Worm (Caenorhabditis elegans) whole organism, mixed stage, embryonic: ENCODE results near the gene clec-2.

Source experiments
- M03D4.4 ChIP-seq: sonication (generic microtip); optimal IDR thresholded peaks from 2 replicates; lab custom pipeline; 2017; ENCODE audit warnings: mild to moderate bottlenecking, missing genetic modification characterization, missing compliant biosample characterization
- bed-3 ChIP-seq: fragments of 200-800 bp; sonication (Bioruptor generic); optimal IDR thresholded peaks from 3 replicates; lab custom pipeline; 2018; ENCODE audit warnings: mild to moderate bottlenecking, missing genetic modification characterization, moderate library complexity, missing compliant biosample characterization
- blmp-1 ChIP-seq: fragments of 150-350 bp; optimal IDR thresholded peaks from 2 replicates; lab custom pipeline; 2014; ENCODE audit warnings: missing biosample characterization, missing genetic modification characterization
- ceh-39 ChIP-seq: fragments of 150-350 bp; optimal IDR thresholded peaks from 2 replicates; lab custom pipeline; 2014; ENCODE audit warnings: missing biosample characterization, missing genetic modification characterization
- ceh-43 ChIP-seq: fragments of 200-800 bp; sonication (Bioruptor generic); optimal IDR thresholded peaks from 2 replicates; lab custom pipeline; 2018; ENCODE audit warnings: mild to moderate bottlenecking, missing genetic modification characterization, moderate library complexity, missing compliant biosample characterization
- ceh-83 ChIP-seq: fragments of 200-800 bp; sonication (Bioruptor generic); optimal IDR thresholded peaks from 2 replicates; lab custom pipeline; 2018; ENCODE audit warnings: mild to moderate bottlenecking, missing genetic modification characterization, missing compliant biosample characterization
- ces-1 ChIP-seq: fragments of 150-350 bp; optimal IDR thresholded peaks from 2 replicates; lab custom pipeline; 2014; ENCODE audit warnings: missing biosample characterization, missing genetic modification reagents, missing genetic modification characterization
- cnd-1 ChIP-seq: fragments of 200-800 bp; sonication (Bioruptor generic); optimal IDR thresholded peaks from 2 replicates; lab custom pipeline; 2018; ENCODE audit warnings: mild to moderate bottlenecking, missing genetic modification characterization, missing compliant biosample characterization
- drap-1 ChIP-seq: fragments of 200-800 bp; sonication (Bioruptor generic); optimal IDR thresholded peaks from 3 replicates; lab custom pipeline; 2018; ENCODE audit warnings: mild to moderate bottlenecking, missing genetic modification characterization, missing compliant biosample characterization
- elt-1 ChIP-seq: sonication (generic microtip); optimal IDR thresholded peaks from 2 replicates; lab custom pipeline; 2017; ENCODE audit warnings: missing genetic modification characterization, mild to moderate bottlenecking, missing compliant biosample characterization, antibody characterized with exemption, moderate library complexity, borderline replicate concordance; ENCODE audit not compliant: insufficient read depth
- elt-3 ChIP-seq: fragments of 150-350 bp; optimal IDR thresholded peaks from 2 replicates; lab custom pipeline; 2014; ENCODE audit warnings: missing biosample characterization, missing genetic modification characterization
- flh-1 ChIP-seq: fragments of 200-800 bp; sonication (Bioruptor generic); optimal IDR thresholded peaks from 2 replicates; lab custom pipeline; 2018; ENCODE audit warnings: mild to moderate bottlenecking, missing genetic modification characterization, moderate library complexity, missing compliant biosample characterization
- ham-2 ChIP-seq: fragments of 200-800 bp; sonication (Bioruptor generic); optimal IDR thresholded peaks from 2 replicates; lab custom pipeline; 2018; ENCODE audit warnings: mild to moderate bottlenecking, missing genetic modification characterization, missing compliant biosample characterization
- hlh-1 ChIP-seq: fragments of 150-350 bp; optimal IDR thresholded peaks from 2 replicates; lab custom pipeline; 2014; ENCODE audit warnings: missing biosample characterization, missing genetic modification reagents, missing genetic modification characterization
- lin-32 ChIP-seq: fragments of 200-800 bp; sonication (Bioruptor generic); optimal IDR thresholded peaks from 2 replicates; lab custom pipeline; 2018; ENCODE audit warnings: mild to moderate bottlenecking, missing genetic modification characterization, missing compliant biosample characterization
- lsy-2 ChIP-seq: fragments of 150-350 bp; optimal IDR thresholded peaks from 2 replicates; lab custom pipeline; 2014; ENCODE audit warnings: missing biosample characterization, missing genetic modification characterization
- mab-5 ChIP-seq: fragments of 150-350 bp; optimal IDR thresholded peaks from 2 replicates; lab custom pipeline; 2014; ENCODE audit warnings: missing biosample characterization, missing genetic modification characterization
- mls-2 ChIP-seq: sonication (generic microtip); optimal IDR thresholded peaks from 2 replicates; lab custom pipeline; 2016; ENCODE audit warnings: mild to moderate bottlenecking, missing genetic modification characterization, moderate library complexity, missing compliant biosample characterization
- nhr-12 ChIP-seq: fragments of 150-350 bp; optimal IDR thresholded peaks from 2 replicates; lab custom pipeline; 2014; ENCODE audit warnings: missing biosample characterization, missing genetic modification characterization
- nhr-2 ChIP-seq: fragments of 150-350 bp; optimal IDR thresholded peaks from 2 replicates; lab custom pipeline; 2014; ENCODE audit warnings: missing biosample characterization, missing genetic modification characterization
- nhr-237 ChIP-seq: fragments of 150-350 bp; optimal IDR thresholded peaks from 2 replicates; lab custom pipeline; 2014; ENCODE audit warnings: missing biosample characterization, missing genetic modification characterization
- nhr-28 ChIP-seq: fragments of 150-350 bp; optimal IDR thresholded peaks from 2 replicates; lab custom pipeline; 2014; ENCODE audit warnings: missing biosample characterization, missing genetic modification characterization
- nhr-76 ChIP-seq: sonication (generic microtip); optimal IDR thresholded peaks from 2 replicates; lab custom pipeline; 2017; ENCODE audit warnings: missing biosample characterization, missing genetic modification characterization
- pha-4 ChIP-seq: fragments of 150-350 bp; optimal IDR thresholded peaks from 2 replicates; lab custom pipeline; 2018; ENCODE audit warnings: missing biosample characterization, missing genetic modification reagents, missing genetic modification characterization
- sem-2 ChIP-seq: fragments of 200-800 bp; sonication (Bioruptor generic); optimal IDR thresholded peaks from 2 replicates; lab custom pipeline; 2018; ENCODE audit warnings: mild to moderate bottlenecking, missing genetic modification characterization, missing compliant biosample characterization
- snpc-4 ChIP-seq: fragments of 150-350 bp; optimal IDR thresholded peaks from 2 replicates; lab custom pipeline; 2014; ENCODE audit warnings: missing biosample characterization, missing genetic modification characterization
- sptf-1 ChIP-seq: sonication (generic microtip); optimal IDR thresholded peaks from 2 replicates; lab custom pipeline; 2017; ENCODE audit warnings: mild to moderate bottlenecking, missing genetic modification characterization, moderate library complexity, missing compliant biosample characterization
- tbx-8 ChIP-seq: fragments of 200-800 bp; sonication (Bioruptor generic); optimal IDR thresholded peaks from 2 replicates; lab custom pipeline; 2018; ENCODE audit warnings: mild to moderate bottlenecking, missing genetic modification characterization, moderate library complexity, missing compliant biosample characterization
- unc-120 ChIP-seq: sonication (generic microtip); optimal IDR thresholded peaks from 2 replicates; lab custom pipeline; 2017; ENCODE audit warnings: missing genetic modification characterization, missing compliant biosample characterization; ENCODE audit not compliant: poor library complexity, severe bottlenecking
- unc-39 ChIP-seq: fragments of 150-350 bp; optimal IDR thresholded peaks from 2 replicates; lab custom pipeline; 2014; ENCODE audit warnings: missing biosample characterization, missing genetic modification characterization
- unc-62 ChIP-seq: fragments of 150-350 bp; optimal IDR thresholded peaks from 2 replicates; lab custom pipeline; 2014; ENCODE audit warnings: missing biosample characterization, missing genetic modification reagents, missing genetic modification characterization
- zip-8 ChIP-seq: fragments of 150-350 bp; optimal IDR thresholded peaks from 2 replicates; lab custom pipeline; 2014; ENCODE audit warnings: missing biosample characterization, missing genetic modification characterization
- ztf-11 ChIP-seq: fragments of 150-350 bp; optimal IDR thresholded peaks from 2 replicates; lab custom pipeline; 2014; ENCODE audit warnings: missing biosample characterization, missing genetic modification characterization

Gene clec-2

DNA sequence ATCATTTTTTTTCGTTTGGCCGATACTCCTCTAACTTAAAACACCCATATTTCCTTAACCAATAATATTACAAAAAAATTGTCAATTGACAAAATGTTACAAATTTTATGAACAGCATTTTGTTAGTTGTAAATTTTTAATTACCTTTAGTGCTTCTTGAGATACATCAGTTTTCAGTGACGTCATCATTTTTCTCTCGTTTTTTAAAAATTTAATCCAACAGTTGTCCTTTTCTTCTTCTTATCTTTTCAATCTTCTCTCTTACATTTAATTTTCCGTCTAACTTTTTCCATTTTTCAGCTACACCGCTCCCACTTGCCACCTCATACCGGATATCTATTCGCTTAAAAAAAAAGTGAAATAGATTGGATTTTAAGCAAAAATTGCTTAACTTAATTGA lies 26.5 kb downstream of the clec-2 start, which contains the start of gene lido-8:
lido-8 (plus strand) TSS at position 301 of the 400 bp plus-strand sequence.
- TF ChIP-seq snpc-4 (tag; lab: Kevin White, UChicago) (no peak), zip-8 (tag; lab: Kevin White, UChicago) (peak; percentile 64)

DNA sequence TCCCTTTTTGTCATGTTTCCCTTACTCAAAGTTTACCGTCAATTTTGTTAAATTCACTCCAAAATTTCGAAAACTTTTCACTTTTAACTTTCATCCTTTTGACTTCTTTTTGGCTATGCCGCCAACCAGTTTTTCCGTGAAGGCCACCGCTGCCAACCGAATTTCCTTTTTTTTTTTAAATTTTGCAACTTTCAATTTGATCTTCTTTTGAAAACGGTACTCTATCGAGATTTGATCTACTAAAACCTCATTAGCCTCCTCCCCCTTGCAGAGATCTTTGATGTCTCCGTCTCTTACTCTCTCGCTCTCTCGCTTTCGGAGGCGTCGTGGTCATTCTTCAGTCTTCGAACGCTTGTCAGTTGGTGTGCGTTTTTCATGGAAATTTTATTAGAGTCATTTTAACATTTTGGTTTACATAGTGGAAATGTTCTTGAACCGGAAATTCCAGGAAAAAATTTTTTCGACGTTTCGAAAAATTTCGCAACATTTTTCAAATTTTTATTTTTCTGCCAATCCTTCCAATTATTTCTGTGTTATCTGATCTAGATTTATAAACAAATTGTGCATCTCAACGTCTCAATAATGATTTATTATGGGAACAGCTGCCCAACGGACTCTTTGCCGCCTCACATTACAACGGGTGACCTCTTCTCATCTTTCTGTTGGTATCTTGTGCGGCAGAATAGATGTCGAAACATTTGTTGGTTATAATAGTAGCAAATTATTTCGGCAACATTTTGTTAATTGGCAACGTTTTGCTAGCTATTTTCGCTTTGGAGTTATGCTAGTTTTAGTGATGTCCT lies 28.4 kb downstream of the clec-2 start:
- peak; percentile 99 for TF ChIP-seq hlh-1
- TF ChIP-seq mab-5 (tag; lab: Kevin White, UChicago), result peak; percentile 98
- TF ChIP-seq ces-1, result peak; percentile 23
- peak; percentile 19 for TF ChIP-seq unc-120
- peak; percentile 68 for TF ChIP-seq cnd-1 (tag; lab: Kevin White, UChicago)
- TF ChIP-seq ceh-39, result peak; percentile 2
- TF ChIP-seq nhr-2 (tag; lab: Kevin White, UChicago), result peak; percentile 62
- TF ChIP-seq nhr-237 (tag; lab: Kevin White, UChicago), result no peak
- peak; percentile 42 for TF ChIP-seq unc-39 (tag; lab: Kevin White, UChicago)
- peak; percentile 94 for TF ChIP-seq unc-62 (GFP tag; lab: Kevin White, UChicago)
- peak; percentile 23 for TF ChIP-seq lin-32 (GFP tag; lab: Kevin White, UChicago)
- TF ChIP-seq nhr-28 (tag; lab: Kevin White, UChicago), result no peak
- no peak for TF ChIP-seq mls-2

DNA sequence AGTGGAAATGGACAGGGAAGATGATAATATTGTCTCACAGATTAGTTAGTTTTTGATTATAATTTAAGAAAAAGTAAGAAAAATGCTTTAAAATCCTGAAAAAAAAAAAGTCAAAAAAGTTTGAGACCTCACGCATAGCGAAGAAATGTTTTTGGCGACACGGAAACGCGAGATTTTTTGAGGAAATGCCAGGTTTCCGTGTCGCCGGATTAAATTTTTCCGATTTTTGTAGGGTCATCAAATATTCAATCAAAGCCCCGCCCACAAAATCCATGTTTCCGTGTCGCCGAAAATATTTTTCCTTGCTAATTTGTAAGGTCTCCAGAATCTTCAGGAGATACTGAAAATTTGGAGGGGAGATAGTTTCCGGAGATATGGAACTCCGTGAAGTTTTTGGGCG lies 30.9 kb downstream of the clec-2 start:
- TF ChIP-seq M03D4.4 (tag; lab: Kevin White, UChicago), result no peak
- TF ChIP-seq snpc-4 (tag; lab: Kevin White, UChicago), result no peak
- TF ChIP-seq lsy-2, result no peak
- no peak for TF ChIP-seq tbx-8 (GFP tag; lab: Kevin White, UChicago)
- TF ChIP-seq drap-1 (GFP tag; lab: Kevin White, UChicago), result no peak
- TF ChIP-seq elt-3 (tag; lab: Kevin White, UChicago), result no peak
- TF ChIP-seq bed-3 (GFP tag; lab: Kevin White, UChicago), result no peak
- TF ChIP-seq nhr-237 (tag; lab: Kevin White, UChicago), result no peak
- TF ChIP-seq nhr-76 (tag; lab: Kevin White, UChicago), result no peak
- TF ChIP-seq elt-1, result no peak
- no peak for TF ChIP-seq mls-2
- TF ChIP-seq unc-120, result no peak
- no peak for TF ChIP-seq mab-5 (tag; lab: Kevin White, UChicago)

DNA sequence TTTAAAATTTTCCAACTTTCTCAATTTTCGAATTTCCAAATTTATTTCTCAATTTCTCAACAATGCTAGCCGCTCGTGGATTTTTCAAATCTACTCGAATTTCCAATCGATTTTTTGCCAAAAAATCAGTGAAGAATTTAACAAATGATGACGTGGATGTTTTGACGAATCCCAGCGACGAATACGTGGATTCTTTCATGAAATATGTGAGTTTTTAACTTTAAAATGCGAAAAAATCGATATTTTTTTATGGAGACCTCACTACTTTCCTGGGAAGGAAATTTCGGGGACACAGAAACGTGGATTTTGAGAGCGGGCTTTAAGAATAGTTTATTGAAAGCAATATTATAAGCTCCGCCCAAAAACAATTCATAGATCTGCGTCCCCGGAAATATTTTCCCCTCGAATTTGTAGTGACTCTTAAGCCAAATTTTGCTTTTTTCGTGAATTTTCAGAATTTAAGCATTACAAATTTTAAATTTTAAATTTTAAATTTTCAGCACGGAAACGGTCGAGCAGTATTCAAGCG lies 31.6 kb downstream of the clec-2 start, which contains the start of gene K08A2.2:
K08A2.2 (plus strand) TSS at position 51 of the 529 bp plus-strand sequence.
- TF ChIP-seq nhr-237 (tag; lab: Kevin White, UChicago) (no peak), ham-2 (no peak)
- TF ChIP-seq, all 35 proteins: peak for 0

DNA sequence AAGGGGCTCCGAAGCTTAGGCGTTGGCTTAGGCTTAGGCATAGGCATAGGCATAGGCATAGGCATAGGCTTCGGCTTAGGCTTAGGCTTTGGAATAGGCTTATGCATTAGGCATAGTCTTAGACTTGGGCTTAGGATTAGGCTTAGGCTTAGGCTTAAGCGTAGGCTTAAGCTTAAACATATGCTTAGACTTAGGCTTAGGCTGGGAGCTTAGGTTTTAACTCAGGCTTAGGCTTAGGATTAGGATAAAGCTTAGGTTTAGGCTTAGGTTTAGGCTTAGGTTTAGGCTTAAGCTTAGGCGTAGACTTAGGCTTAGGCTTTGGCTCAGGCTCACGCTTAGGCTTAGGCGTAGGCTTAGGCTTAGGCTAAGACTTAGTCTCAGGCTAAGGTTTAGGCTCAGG lies 33.1 kb downstream of the clec-2 start:
- no peak for TF ChIP-seq drap-1 (GFP tag; lab: Kevin White, UChicago)
- peak; percentile 52 for TF ChIP-seq ham-2
- TF ChIP-seq zip-8 (tag; lab: Kevin White, UChicago), result no peak
- TF ChIP-seq unc-39 (tag; lab: Kevin White, UChicago), result no peak

DNA sequence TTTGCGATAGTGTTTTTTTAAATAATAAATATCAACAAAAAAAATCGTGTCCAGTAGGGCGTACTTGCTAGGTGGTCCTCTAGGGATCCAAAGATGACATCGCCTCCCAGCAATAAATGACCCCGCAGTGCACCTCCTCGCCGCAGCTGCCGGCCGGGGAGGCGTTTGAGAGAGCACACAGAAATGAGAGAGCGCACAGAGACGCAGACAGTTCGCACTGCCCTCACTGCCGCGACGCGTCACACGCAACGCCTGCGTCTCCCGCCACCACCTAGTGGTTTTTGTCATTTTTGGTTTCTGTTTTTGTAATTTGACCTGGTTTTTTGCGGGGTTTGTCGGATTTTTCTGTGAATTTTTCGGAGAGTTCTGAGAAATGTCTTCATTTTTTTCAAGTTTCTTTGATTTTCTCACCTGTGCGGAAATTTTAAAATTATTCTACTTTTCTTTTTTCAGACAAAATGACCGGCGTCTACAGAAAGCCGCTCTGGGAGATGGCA lies 35.3 kb downstream of the clec-2 start, which contains the start of gene lido-7:
lido-7 (plus strand) TSS at position 447 of the 497 bp plus-strand sequence.
- TF ChIP-seq elt-3 (tag; lab: Kevin White, UChicago), result no peak
- no peak for TF ChIP-seq tbx-8 (GFP tag; lab: Kevin White, UChicago)
- TF ChIP-seq bed-3 (GFP tag; lab: Kevin White, UChicago), result no peak
- TF ChIP-seq ceh-39, result no peak
- no peak for TF ChIP-seq ham-2
- no peak for TF ChIP-seq ces-1
- TF ChIP-seq sptf-1 (tag; lab: Kevin White, UChicago), result peak; percentile 40
- no peak for TF ChIP-seq unc-62 (GFP tag; lab: Kevin White, UChicago)
- TF ChIP-seq nhr-12 (tag; lab: Kevin White, UChicago), result no peak
- peak; percentile 3 for TF ChIP-seq M03D4.4 (tag; lab: Kevin White, UChicago)
- no peak for TF ChIP-seq elt-1
- no peak for TF ChIP-seq ztf-11 (tag; lab: Kevin White, UChicago)
- TF ChIP-seq lsy-2, result peak; percentile 25
- peak; percentile 8 for TF ChIP-seq hlh-1
- peak; percentile 37 for TF ChIP-seq unc-120
- TF ChIP-seq zip-8 (tag; lab: Kevin White, UChicago), result no peak
- TF ChIP-seq nhr-2 (tag; lab: Kevin White, UChicago), result peak; percentile 30
- TF ChIP-seq snpc-4 (tag; lab: Kevin White, UChicago), result no peak
- no peak for TF ChIP-seq unc-39 (tag; lab: Kevin White, UChicago)
- TF ChIP-seq mls-2, result no peak
- TF ChIP-seq ceh-43, result no peak
- TF ChIP-seq drap-1 (GFP tag; lab: Kevin White, UChicago), result no peak
- peak; percentile 21 for TF ChIP-seq lin-32 (GFP tag; lab: Kevin White, UChicago)
- TF ChIP-seq pha-4 (tag; lab: Kevin White, UChicago), result peak; percentile 12
- no peak for TF ChIP-seq mab-5 (tag; lab: Kevin White, UChicago)
- no peak for TF ChIP-seq blmp-1 (tag; lab: Kevin White, UChicago)
- TF ChIP-seq cnd-1 (tag; lab: Kevin White, UChicago), result no peak
- no peak for TF ChIP-seq nhr-237 (tag; lab: Kevin White, UChicago)
- no peak for TF ChIP-seq ceh-83 (GFP tag; lab: Kevin White, UChicago)
- TF ChIP-seq flh-1 (GFP tag; lab: Kevin White, UChicago), result no peak
- no peak for TF ChIP-seq nhr-28 (tag; lab: Kevin White, UChicago)
- TF ChIP-seq sem-2 (GFP tag; lab: Kevin White, UChicago), result no peak
